Worm (Caenorhabditis elegans) whole organism, L4/young adult: ENCODE measurements around the gene taf-11.3.

Experiments
- W03F9.2 ChIP-seq: fragments of 150-350 bp; optimal IDR thresholded peaks from 2 replicates; lab custom pipeline; 2014; ENCODE audit warnings: missing biosample characterization, missing genetic modification characterization
- dao-5 ChIP-seq: sonication (generic microtip); optimal IDR thresholded peaks from 2 replicates; lab custom pipeline; 2016; ENCODE audit warnings: missing genotype, missing genetic modification characterization, moderate library complexity, missing compliant biosample characterization
- him-1 ChIP-seq: sonication (generic microtip); optimal IDR thresholded peaks from 2 replicates; lab custom pipeline; 2016; ENCODE audit warnings: missing genotype, missing genetic modification reagents, missing genetic modification characterization, missing compliant biosample characterization

DNA sequence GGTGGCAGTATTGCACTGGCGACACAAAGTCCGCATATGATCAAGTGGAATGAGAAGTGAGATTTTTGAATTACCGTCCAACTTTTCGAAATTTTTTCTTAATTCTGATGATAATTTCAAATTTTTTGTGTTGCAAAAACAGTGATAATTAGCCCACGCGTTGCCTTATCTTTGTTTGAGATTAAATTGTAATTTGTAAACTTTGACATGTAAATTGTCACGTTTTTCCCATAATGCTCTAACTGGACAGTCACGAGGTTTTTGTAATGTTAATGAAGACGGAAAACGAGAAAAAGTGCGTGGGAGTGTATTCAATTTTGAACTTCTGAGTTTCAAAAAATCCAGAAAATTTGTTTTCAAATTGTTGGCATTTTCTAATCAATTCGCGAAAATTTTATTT lies 23.6 kb downstream of the taf-11.3 start:
- TF ChIP-seq him-1 (tag; lab: Kevin White, UChicago) = no peak
- no peak for TF ChIP-seq W03F9.2
- TF ChIP-seq dao-5 (tag; lab: Kevin White, UChicago) = no peak
